Fruit fly (Drosophila melanogaster): ENCODE measurements around the gene egh.

Gene egh

DNA sequence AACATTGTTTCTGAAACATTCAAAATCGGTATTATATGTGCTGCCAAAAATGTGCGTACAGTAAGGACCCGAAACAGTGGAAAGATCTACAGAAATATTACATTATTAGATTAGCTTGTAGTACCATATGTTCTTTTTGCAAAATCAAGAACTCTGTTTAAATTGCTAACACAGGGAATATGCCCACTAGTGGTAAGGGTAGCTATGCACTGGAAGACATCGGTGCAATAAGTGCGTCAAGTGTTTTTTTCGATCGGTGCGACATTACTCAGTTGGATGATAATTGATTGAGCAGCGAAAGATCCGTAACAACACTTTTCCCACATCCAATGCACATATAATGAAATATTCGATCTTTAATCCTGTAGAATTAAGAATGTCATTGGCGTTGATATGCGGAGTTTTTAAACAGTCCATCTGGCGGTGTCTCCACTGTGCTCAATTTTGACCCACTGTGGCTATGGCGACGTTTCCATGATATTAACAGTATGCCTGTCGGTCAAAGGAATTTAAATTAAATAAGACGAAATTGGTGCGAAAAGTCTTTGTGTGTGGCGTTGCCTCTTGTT is 46.9 kb downstream of the egh start (continued):
- TF ChIP-seq CG4318 (GFP tag; optimal IDR thresholded peaks at IDR 0.05) (no peak), CG3919 (GFP tag; optimal IDR thresholded peaks at IDR 0.05) (peak; percentile 7), CG16779 (tag; optimal IDR thresholded peaks at IDR 0.05) (no peak), Met (GFP tag; optimal IDR thresholded peaks at IDR 0.05) (no peak), CG31627 (GFP tag; optimal IDR thresholded peaks at IDR 0.05) (peak; percentile 32), CG10631 (GFP tag; optimal IDR thresholded peaks at IDR 0.05) (no peak), Ets96B (tag; optimal IDR thresholded peaks at IDR 0.05) (no peak), Ets21C (GFP tag; optimal IDR thresholded peaks at IDR 0.05) (no peak)

DNA sequence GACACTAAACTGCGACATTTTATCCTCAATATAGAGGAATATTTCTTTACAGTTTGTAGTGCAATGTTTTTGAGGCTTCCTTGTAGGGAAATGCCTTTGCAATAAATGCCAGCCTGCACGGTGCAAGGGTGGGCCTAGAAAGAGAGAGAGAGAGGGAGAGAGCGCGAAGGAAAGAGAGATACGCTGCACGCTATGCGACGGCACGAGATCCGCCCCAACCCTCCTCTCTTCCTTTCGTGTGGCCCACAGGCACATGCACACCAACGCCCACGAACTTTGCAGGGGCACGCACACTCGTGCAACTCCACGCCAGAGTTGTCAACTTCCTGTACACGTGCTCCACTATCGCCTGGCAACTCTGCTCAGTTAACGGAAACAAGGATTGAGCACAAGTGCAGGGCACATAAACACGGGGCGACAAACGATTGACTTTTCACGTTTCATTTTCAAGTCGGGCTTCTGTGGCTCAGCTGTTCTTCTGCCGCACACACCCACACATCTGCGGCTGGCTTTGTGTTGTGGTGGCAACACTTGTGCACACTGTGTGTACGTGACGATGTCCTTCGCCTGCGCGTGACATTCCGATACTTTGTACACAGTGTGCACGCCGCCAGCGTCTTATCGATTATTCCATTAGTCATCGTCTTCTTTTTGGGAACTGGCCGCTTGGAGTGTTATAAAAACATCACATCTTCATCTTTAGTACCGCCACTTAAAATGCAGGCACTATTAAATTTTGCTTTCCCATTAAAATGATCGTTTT is 47.8 kb downstream of the egh start:
- TF ChIP-seq svp (GFP tag) (peak; percentile 34), topi (GFP tag; optimal IDR thresholded peaks at IDR 0.05) (no peak), ss (GFP tag; optimal IDR thresholded peaks at IDR 0.05) (peak; percentile 21 to 63), CG16779 (tag; optimal IDR thresholded peaks at IDR 0.05) (no peak), eg (GFP tag; IDR thresholded peaks at IDR 0.05) (0 out of 3 replicates have a peak, but pooled peaks have one; percentile 15), achi (GFP tag; optimal IDR thresholded peaks at IDR 0.05) (no peak), pdm3 (GFP tag; optimal IDR thresholded peaks at IDR 0.05) (no peak), Met (GFP tag; optimal IDR thresholded peaks at IDR 0.05) (no peak), CG4318 (GFP tag; optimal IDR thresholded peaks at IDR 0.05) (no peak), CG3919 (GFP tag; optimal IDR thresholded peaks at IDR 0.05) (no peak), CG6808 (GFP tag; optimal IDR thresholded peaks at IDR 0.05) (no peak)

dm6 chrX:2636825-2637535 is 48.7 kb downstream of the egh start:
- no peak for TF ChIP-seq Gug (GFP tag; IDR thresholded peaks at IDR 0.05)
- no peak for TF ChIP-seq fd59A (GFP tag; optimal IDR thresholded peaks at IDR 0.05)
- TF ChIP-seq CG3919 (GFP tag; optimal IDR thresholded peaks at IDR 0.05) = no peak
- TF ChIP-seq salr (GFP tag; optimal IDR thresholded peaks at IDR 0.05) = no peak
- no peak for TF ChIP-seq dac (GFP tag; optimal IDR thresholded peaks at IDR 0.05)
- TF ChIP-seq fkh (GFP tag; optimal IDR thresholded peaks at IDR 0.05) = no peak
- no peak for TF ChIP-seq vri (GFP tag; optimal IDR thresholded peaks at IDR 0.05)
- no peak for TF ChIP-seq CG16779 (tag; optimal IDR thresholded peaks at IDR 0.05)
- no peak for TF ChIP-seq ss (GFP tag; optimal IDR thresholded peaks at IDR 0.05)

DNA sequence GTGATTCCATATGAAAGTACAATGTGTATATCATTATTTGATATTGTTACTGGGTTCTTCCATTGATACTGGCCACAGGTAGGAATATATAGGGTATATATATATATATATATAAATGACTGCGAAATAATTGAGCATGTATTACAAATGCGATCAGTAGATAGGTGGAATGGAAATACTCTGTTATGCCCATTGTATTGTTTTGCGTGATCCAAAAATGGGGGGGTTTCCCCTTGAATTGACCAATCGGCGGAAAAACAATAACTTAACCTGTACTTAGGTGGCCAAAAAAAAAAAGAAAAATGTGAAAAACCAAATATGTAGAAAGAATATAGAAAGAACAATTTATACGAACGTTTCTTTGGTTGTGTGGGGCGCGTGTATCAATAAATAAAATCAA is 49.6 kb downstream of the egh start:
- TF ChIP-seq CG34406 (GFP tag; optimal IDR thresholded peaks at IDR 0.05) (no peak), ss (GFP tag; optimal IDR thresholded peaks at IDR 0.05) (no peak)

DNA sequence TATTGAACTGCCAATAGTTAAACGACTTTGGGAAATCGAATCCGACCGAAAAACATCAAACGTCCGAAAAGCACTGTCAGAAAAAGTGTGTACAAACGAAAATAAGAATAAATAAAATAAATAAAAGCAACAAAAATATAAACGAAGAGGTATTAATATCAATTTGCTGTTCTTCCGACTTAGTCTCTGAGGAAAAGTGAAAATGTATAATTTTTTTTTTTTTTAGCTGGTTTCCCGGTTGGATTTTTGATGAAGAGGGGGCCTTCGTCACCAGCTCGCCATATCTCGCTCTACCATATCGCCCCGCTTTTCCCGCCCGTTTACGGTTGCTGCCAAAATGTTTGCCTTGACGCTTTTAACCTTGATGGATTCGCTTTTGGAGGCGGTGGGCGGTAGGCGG is 50.3 kb downstream of the egh start:
- TF ChIP-seq Eip78C (GFP tag) (peak; percentile 24), Sox102F (GFP tag; optimal IDR thresholded peaks at IDR 0.05) (no peak)

DNA sequence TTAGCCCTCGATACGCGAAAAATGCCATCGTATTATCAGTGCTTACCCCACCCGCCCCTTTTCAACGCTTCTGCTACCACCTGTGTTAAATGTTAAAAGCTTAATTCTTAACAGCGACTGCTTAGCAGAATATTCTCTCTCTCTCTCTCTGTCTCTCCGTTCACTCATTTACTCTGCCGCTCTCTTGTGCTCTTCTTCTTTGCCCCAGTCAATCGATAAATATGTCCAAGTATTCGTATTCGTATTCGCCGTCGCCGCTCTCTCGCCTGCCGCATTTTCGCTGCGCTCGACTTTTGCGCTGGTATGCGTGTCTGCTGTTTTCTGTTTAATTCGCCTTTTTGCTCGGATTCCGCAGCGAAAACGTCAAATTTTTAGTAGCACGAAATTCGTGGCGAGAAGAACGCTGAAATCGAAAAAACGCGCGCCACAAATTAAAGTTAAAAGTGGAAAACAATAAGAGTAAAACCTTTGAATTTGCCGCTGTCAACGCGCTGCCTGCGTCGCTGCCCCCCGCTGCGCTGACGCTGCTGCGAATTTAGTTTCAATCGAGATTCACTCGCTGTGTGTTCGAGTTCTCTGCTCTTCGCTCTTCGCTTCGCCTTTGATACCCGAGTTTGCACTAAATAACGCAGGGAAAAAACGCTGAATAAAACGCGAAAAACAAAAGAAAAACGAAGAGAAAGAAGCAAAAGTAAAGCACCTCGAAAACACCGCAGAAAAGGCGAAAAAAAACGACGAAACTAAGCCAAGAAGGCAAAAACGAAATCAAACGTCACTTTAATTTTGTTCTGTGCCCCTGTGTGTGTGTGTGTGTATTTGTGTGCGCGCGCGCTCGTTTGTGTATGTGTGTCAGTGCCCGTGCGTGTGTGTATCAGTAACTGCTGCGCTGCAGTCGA is 54.4 kb downstream of the egh start:
- peak; percentile 17; the same call in 1 of the 2 replicates for TF ChIP-seq Gug (GFP tag; IDR thresholded peaks at IDR 0.05)
- TF ChIP-seq CG34406 (GFP tag; optimal IDR thresholded peaks at IDR 0.05) = no peak
- no peak for TF ChIP-seq fd85E (GFP tag; optimal IDR thresholded peaks at IDR 0.05)
- TF ChIP-seq CG1621 (tag; optimal IDR thresholded peaks at IDR 0.05) = peak; percentile 3
- no peak for TF ChIP-seq achi (GFP tag; optimal IDR thresholded peaks at IDR 0.05)
- peak; percentile 42 for TF ChIP-seq vri (GFP tag; optimal IDR thresholded peaks at IDR 0.05)
- TF ChIP-seq cyc (GFP tag; optimal IDR thresholded peaks at IDR 0.05) = no peak
- TF ChIP-seq CG10631 (GFP tag; optimal IDR thresholded peaks at IDR 0.05) = no peak
- TF ChIP-seq spab (GFP tag; optimal IDR thresholded peaks at IDR 0.05) = no peak
- TF ChIP-seq Met (GFP tag; optimal IDR thresholded peaks at IDR 0.05) = no peak
- TF ChIP-seq CG11762 (GFP tag; optimal IDR thresholded peaks at IDR 0.05; ENCODE audit: insufficient read depth) = no peak
- peak; percentile 12 for TF ChIP-seq fkh (GFP tag; optimal IDR thresholded peaks at IDR 0.05)
- TF ChIP-seq Lpt (GFP tag; optimal IDR thresholded peaks at IDR 0.05) = peak; percentile 21
- peak in 1 of 2 experiments; percentile 3 for TF ChIP-seq salr (GFP tag; optimal IDR thresholded peaks at IDR 0.05)
- peak; percentile 73 for TF ChIP-seq Eip78C (GFP tag)
- peak; percentile 1 for TF ChIP-seq dsx (GFP tag; optimal IDR thresholded peaks at IDR 0.05; ENCODE audit: poor library complexity, severe bottlenecking)
- peak; percentile 28 for TF ChIP-seq CG10669 (GFP tag; optimal IDR thresholded peaks at IDR 0.05)
- no peak for TF ChIP-seq Smox (GFP tag; optimal IDR thresholded peaks at IDR 0.05)
- no peak for TF ChIP-seq CG11294 (GFP tag; IDR thresholded peaks at IDR 0.05)
- peak; percentile 65; the same call in 2 of the 3 replicates for TF ChIP-seq eg (GFP tag; IDR thresholded peaks at IDR 0.05)
